Worm (Caenorhabditis elegans): ENCODE results near the gene W02D7.4.

ce11 chrV:8278830-8279229, 18.6 kb downstream of the W02D7.4 start, which contains the start of gene str-136:
- TF ChIP-seq ref-1 (GFP tag; conservative IDR thresholded peaks at IDR 0.05) = no peak
- TF ChIP-seq tab-1 (GFP tag; IDR thresholded peaks at IDR 0.05) = no peak
- TF ChIP-seq flt-1 (GFP tag; IDR thresholded peaks at IDR 0.05) = no peak
- no peak for TF ChIP-seq ztf-23 (GFP tag; IDR thresholded peaks at IDR 0.05)
- no peak for TF ChIP-seq klf-2 (GFP tag; conservative IDR thresholded peaks at IDR 0.05)
- TF ChIP-seq T22C8.4 (GFP tag; IDR thresholded peaks at IDR 0.05) = no peak
- no peak for TF ChIP-seq ztf-29 (GFP tag; IDR thresholded peaks at IDR 0.05)
- no peak for TF ChIP-seq med-1 (GFP tag; optimal IDR thresholded peaks at IDR 0.05; ENCODE audit: insufficient read depth)
- TF ChIP-seq cog-1 (tag; optimal IDR thresholded peaks at IDR 0.05) = no peak
